Worm (Caenorhabditis elegans) whole organism, L4 larva: ENCODE results near the gene F56C9.10.

Experiments
- D1046.2 ChIP-seq: fragments of 200-800 bp; sonication (Bioruptor generic); IDR thresholded peaks from 2 replicates; pipeline ENCODE4 v1.3.6; 2022; ENCODE audit warnings: missing genetic modification characterization, missing compliant biosample characterization
- F10B5.3 ChIP-seq: sonication (generic microtip); optimal IDR thresholded peaks from 2 replicates; lab custom pipeline; 2016; ENCODE audit warnings: mild to moderate bottlenecking, missing genetic modification characterization, missing compliant biosample characterization
- F26F4.8 ChIP-seq: fragments of 200-800 bp; sonication (Bioruptor generic); conservative IDR thresholded peaks from 2 replicates; pipeline ENCODE4 v1.3.6; 2022; ENCODE audit warnings: missing genetic modification characterization, missing compliant biosample characterization
- T26A8.4 ChIP-seq: fragments of 200-800 bp; sonication (Bioruptor generic); IDR thresholded peaks from 2 replicates; pipeline ENCODE4 v1.3.6; 2022; ENCODE audit warnings: missing genetic modification characterization, missing compliant biosample characterization
- ZK337.2 ChIP-seq: fragments of 200-800 bp; sonication (Bioruptor generic); IDR thresholded peaks from 2 replicates; pipeline ENCODE4 v1.3.6; 2022; ENCODE audit warnings: missing genetic modification reagents, missing genetic modification characterization, missing compliant biosample characterization
- ama-1 ChIP-seq: fragments of 150-350 bp; optimal IDR thresholded peaks from 2 replicates; lab custom pipeline; 2014; ENCODE audit warnings: inconsistent platforms, mixed read lengths
- ceh-28 ChIP-seq: fragments of 150-350 bp; optimal IDR thresholded peaks from 2 replicates; lab custom pipeline; 2014; ENCODE audit warnings: missing biosample characterization, missing genetic modification reagents, missing genetic modification characterization
- ceh-32 ChIP-seq: sonication (generic microtip); optimal IDR thresholded peaks from 2 replicates; lab custom pipeline; 2016; ENCODE audit warnings: mild to moderate bottlenecking, missing genetic modification characterization, missing compliant biosample characterization; ENCODE audit not compliant: poor library complexity
- ceh-44 ChIP-seq: fragments of 200-800 bp; sonication (Bioruptor generic); IDR thresholded peaks from 2 replicates; pipeline ENCODE4 v1.3.6; 2022; ENCODE audit warnings: missing genetic modification reagents, missing genetic modification characterization, missing compliant biosample characterization
- ceh-62 ChIP-seq: sonication (generic microtip); optimal IDR thresholded peaks from 2 replicates; lab custom pipeline; 2017; ENCODE audit warnings: missing biosample characterization, missing genetic modification characterization
- ceh-82 ChIP-seq: sonication (generic microtip); optimal IDR thresholded peaks from 2 replicates; lab custom pipeline; 2017; ENCODE audit warnings: missing biosample characterization, missing genetic modification characterization
- cey-2 ChIP-seq: sonication (generic microtip); optimal IDR thresholded peaks from 3 replicates; lab custom pipeline; 2017; ENCODE audit warnings: missing genetic modification characterization, mild to moderate bottlenecking, missing compliant biosample characterization, antibody characterized with exemption, borderline replicate concordance; ENCODE audit not compliant: insufficient read depth
- ctbp-1 ChIP-seq: fragments of 200-800 bp; sonication (Bioruptor generic); IDR thresholded peaks from 2 replicates; pipeline ENCODE4 v1.3.6; 2022; ENCODE audit warnings: missing genetic modification reagents, missing genetic modification characterization, missing compliant biosample characterization
- daf-16 ChIP-seq, 3 experiments: sonication (generic microtip); optimal IDR thresholded peaks; 2 replicates each; lab custom pipeline; 2016 to 2017; ENCODE audit warnings: missing genetic modification characterization in 3 of 3, missing genetic modification reagents in 3 of 3, mild to moderate bottlenecking in 2 of 3, missing compliant biosample characterization in 2 of 3, missing biosample characterization in 1 of 3, moderate library complexity in 1 of 3
- daf-19 ChIP-seq: fragments of 200-800 bp; sonication (Bioruptor generic); conservative IDR thresholded peaks from 2 replicates; pipeline ENCODE4 v1.3.6; 2022; ENCODE audit warnings: missing genetic modification characterization, missing compliant biosample characterization
- daf-8 ChIP-seq: fragments of 200-800 bp; sonication (Bioruptor generic); IDR thresholded peaks from 2 replicates; pipeline ENCODE4 v1.3.6; 2022; ENCODE audit warnings: missing genetic modification characterization, missing compliant biosample characterization
- dmd-8 ChIP-seq: fragments of 200-800 bp; sonication (Bioruptor generic); IDR thresholded peaks from 2 replicates; pipeline ENCODE4 v1.3.6; 2022; ENCODE audit warnings: missing genetic modification characterization, missing compliant biosample characterization
- egl-43 ChIP-seq: fragments of 200-800 bp; sonication (Bioruptor generic); IDR thresholded peaks from 2 replicates; pipeline ENCODE4 v1.3.6; 2022; ENCODE audit warnings: missing genetic modification reagents, missing genetic modification characterization, missing compliant biosample characterization
- hlh-30 ChIP-seq: sonication (generic microtip); optimal IDR thresholded peaks from 2 replicates; lab custom pipeline; 2017; ENCODE audit warnings: antibody characterized with exemption, mild to moderate bottlenecking, missing genetic modification characterization, missing compliant biosample characterization; ENCODE audit not compliant: insufficient read depth
- hmg-1.1 ChIP-seq: fragments of 200-800 bp; sonication (Bioruptor generic); IDR thresholded peaks from 2 replicates; pipeline ENCODE4 v1.3.6; 2022; ENCODE audit warnings: missing genetic modification reagents, missing genetic modification characterization, missing compliant biosample characterization
- jun-1 ChIP-seq: fragments of 150-350 bp; optimal IDR thresholded peaks from 2 replicates; lab custom pipeline; 2014; ENCODE audit warnings: missing biosample characterization, missing genetic modification reagents, missing genetic modification characterization
- lin-15B ChIP-seq: fragments of 150-350 bp; sonication (generic microtip); optimal IDR thresholded peaks from 3 replicates; lab custom pipeline; 2014; ENCODE audit warnings: missing biosample characterization, missing genetic modification characterization
- lin-38 ChIP-seq: fragments of 200-800 bp; sonication (Bioruptor generic); IDR thresholded peaks from 2 replicates; pipeline ENCODE4 v1.3.6; 2022; ENCODE audit warnings: missing genetic modification reagents, missing genetic modification characterization, missing compliant biosample characterization
- lin-39 ChIP-seq: fragments of 150-350 bp; optimal IDR thresholded peaks from 2 replicates; lab custom pipeline; 2014; ENCODE audit warnings: missing biosample characterization, missing genetic modification reagents, missing genetic modification characterization
- lir-3 ChIP-seq: sonication (generic microtip); optimal IDR thresholded peaks from 2 replicates; lab custom pipeline; 2016; ENCODE audit warnings: mild to moderate bottlenecking, missing genetic modification characterization, missing compliant biosample characterization
- lsy-2 ChIP-seq, 2 experiments: fragments of 150-350 bp in 1 of 2; sonication (generic microtip) in 1 of 2; optimal IDR thresholded peaks; 2 replicates each; lab custom pipeline; 2014 to 2017; ENCODE audit warnings: missing biosample characterization in 2 of 2, missing genetic modification characterization in 2 of 2
- madf-5 ChIP-seq, 2 experiments: fragments of 200-800 bp; sonication (Bioruptor generic); IDR thresholded peaks; 2 replicates each; pipeline ENCODE4 v1.3.6; 2022; ENCODE audit warnings: missing compliant biosample characterization in 2 of 2, missing genetic modification characterization in 2 of 2
- mdl-1 ChIP-seq, 2 experiments: fragments of 150-350 bp in 1 of 2; sonication (generic microtip) in 1 of 2; optimal IDR thresholded peaks; 2 replicates each; lab custom pipeline; 2014 to 2017; ENCODE audit warnings: missing biosample characterization in 2 of 2, missing genetic modification characterization in 2 of 2
- mxl-2 ChIP-seq: fragments of 200-800 bp; sonication (Bioruptor generic); conservative IDR thresholded peaks from 2 replicates; pipeline ENCODE4 v1.3.6; 2022; ENCODE audit warnings: missing genetic modification reagents, missing genetic modification characterization, missing compliant biosample characterization
- mxl-3 ChIP-seq: fragments of 200-800 bp; sonication (Bioruptor generic); optimal IDR thresholded peaks from 2 replicates; lab custom pipeline; 2018; ENCODE audit warnings: mild to moderate bottlenecking, missing genetic modification characterization, missing compliant biosample characterization
- nhr-102 ChIP-seq: sonication (generic microtip); optimal IDR thresholded peaks from 2 replicates; lab custom pipeline; 2016; ENCODE audit warnings: mild to moderate bottlenecking, missing genetic modification characterization, moderate library complexity, missing compliant biosample characterization
- nhr-28 ChIP-seq: fragments of 150-350 bp; optimal IDR thresholded peaks from 2 replicates; lab custom pipeline; 2014; ENCODE audit warnings: missing biosample characterization, missing genetic modification characterization
- nhr-41 ChIP-seq: fragments of 200-800 bp; sonication (Bioruptor generic); IDR thresholded peaks from 2 replicates; pipeline ENCODE4 v1.3.6; 2022; ENCODE audit warnings: missing genetic modification reagents, missing genetic modification characterization, missing compliant biosample characterization
- nhr-42 ChIP-seq: fragments of 200-800 bp; sonication (Bioruptor generic); IDR thresholded peaks from 2 replicates; pipeline ENCODE4 v1.3.6; 2022; ENCODE audit warnings: missing genetic modification characterization, missing compliant biosample characterization
- nhr-48 ChIP-seq: sonication (generic microtip); optimal IDR thresholded peaks from 2 replicates; lab custom pipeline; 2016; ENCODE audit warnings: mild to moderate bottlenecking, missing genetic modification characterization, missing compliant biosample characterization
- rbr-2 ChIP-seq: sonication (generic microtip); optimal IDR thresholded peaks from 2 replicates; lab custom pipeline; 2016; ENCODE audit warnings: missing genotype, missing genetic modification characterization, missing compliant biosample characterization
- saeg-2 ChIP-seq: fragments of 200-800 bp; sonication (Bioruptor generic); IDR thresholded peaks from 2 replicates; pipeline ENCODE4 v1.3.6; 2022; ENCODE audit warnings: missing genetic modification reagents, missing genetic modification characterization, missing compliant biosample characterization
- sdz-12 ChIP-seq: fragments of 200-800 bp; sonication (Bioruptor generic); optimal IDR thresholded peaks from 2 replicates; lab custom pipeline; 2018; ENCODE audit warnings: mild to moderate bottlenecking, missing genetic modification characterization, missing compliant biosample characterization
- skn-1 ChIP-seq: fragments of 150-350 bp; optimal IDR thresholded peaks from 2 replicates; lab custom pipeline; 2014; ENCODE audit warnings: missing biosample characterization, missing genetic modification characterization
- snpc-1.2 ChIP-seq: fragments of 200-800 bp; sonication (Bioruptor generic); IDR thresholded peaks from 2 replicates; pipeline ENCODE4 v1.3.6; 2022; ENCODE audit warnings: missing genetic modification reagents, missing genetic modification characterization, missing compliant biosample characterization
- spr-1 ChIP-seq: sonication (generic microtip); optimal IDR thresholded peaks from 2 replicates; lab custom pipeline; 2016; ENCODE audit warnings: mild to moderate bottlenecking, missing genetic modification characterization, missing compliant biosample characterization
- spr-3 ChIP-seq: fragments of 200-800 bp; sonication (Bioruptor generic); optimal IDR thresholded peaks from 2 replicates; lab custom pipeline; 2018; ENCODE audit warnings: mild to moderate bottlenecking, missing genetic modification characterization, missing compliant biosample characterization
- tag-97 ChIP-seq: fragments of 200-800 bp; sonication (Bioruptor generic); IDR thresholded peaks from 2 replicates; pipeline ENCODE4 v1.3.6; 2022; ENCODE audit warnings: missing genetic modification characterization, missing compliant biosample characterization
- unc-130 ChIP-seq: sonication (generic microtip); optimal IDR thresholded peaks from 2 replicates; lab custom pipeline; 2016; ENCODE audit warnings: missing genetic modification reagents, missing genetic modification characterization, missing compliant biosample characterization
- unc-39 ChIP-seq: sonication (generic microtip); optimal IDR thresholded peaks from 2 replicates; lab custom pipeline; 2017; ENCODE audit warnings: missing biosample characterization, missing genetic modification characterization
- vab-7 ChIP-seq: fragments of 200-800 bp; sonication (Bioruptor generic); IDR thresholded peaks from 2 replicates; pipeline ENCODE4 v1.3.6; 2022; ENCODE audit warnings: missing genetic modification reagents, missing genetic modification characterization, missing compliant biosample characterization
- zag-1 ChIP-seq: fragments of 150-350 bp; optimal IDR thresholded peaks from 2 replicates; lab custom pipeline; 2014; ENCODE audit warnings: missing biosample characterization, missing genetic modification characterization
- zfp-2 ChIP-seq: sonication (generic microtip); optimal IDR thresholded peaks from 2 replicates; lab custom pipeline; 2016; ENCODE audit warnings: mild to moderate bottlenecking, missing genetic modification characterization, missing compliant biosample characterization
- zip-11 ChIP-seq: fragments of 200-800 bp; sonication (Bioruptor generic); IDR thresholded peaks from 2 replicates; pipeline ENCODE4 v1.3.6; 2022; ENCODE audit warnings: missing genetic modification characterization, missing compliant biosample characterization
- zip-2 ChIP-seq: fragments of 150-350 bp; optimal IDR thresholded peaks from 2 replicates; lab custom pipeline; 2014; ENCODE audit warnings: missing biosample characterization, missing genetic modification characterization
- ztf-11 ChIP-seq: fragments of 150-350 bp; optimal IDR thresholded peaks from 2 replicates; lab custom pipeline; 2014; ENCODE audit warnings: missing biosample characterization, missing genetic modification characterization
- ztf-7 ChIP-seq: fragments of 150-350 bp; optimal IDR thresholded peaks from 2 replicates; lab custom pipeline; 2014; ENCODE audit warnings: missing biosample characterization, missing genetic modification characterization

Gene F56C9.10

DNA sequence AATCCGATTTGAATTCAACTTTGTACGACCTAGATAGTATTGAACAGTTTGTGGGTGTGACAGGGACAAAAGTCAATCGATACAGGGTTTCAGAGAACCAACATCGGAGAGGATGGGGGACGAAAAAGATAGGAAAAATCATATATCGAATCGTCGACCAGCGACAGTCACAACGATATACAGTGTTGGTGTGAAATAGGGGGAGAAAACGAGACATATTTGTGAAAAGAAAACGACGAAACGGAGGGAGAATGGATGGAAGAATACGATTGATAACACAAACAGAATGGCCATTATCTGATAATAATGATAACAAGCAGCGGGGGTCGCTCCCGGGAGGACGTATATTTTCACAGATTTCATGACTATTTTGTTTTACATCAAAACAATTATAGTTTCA lies 40.3 kb upstream of the F56C9.10 start (continued):
- TF ChIP-seq ceh-32 (no peak), nhr-28 (tag; lab: Kevin White, UChicago) (peak; percentile 83), rbr-2 (tag; lab: Kevin White, UChicago) (no peak), spr-1 (tag; lab: Kevin White, UChicago) (no peak), lin-39 (no peak), lsy-2 (tag; optimal IDR thresholded peaks at IDR 0.05; lab: Kevin White, UChicago) (no peak), tag-97 (GFP tag; lab: Robert Waterston, UW) (no peak), spr-3 (GFP tag; lab: Kevin White, UChicago) (no peak), zfp-2 (tag; lab: Kevin White, UChicago) (no peak), hmg-1.1 (no peak), ceh-44 (GFP tag; lab: Robert Waterston, UW) (no peak), skn-1 (tag; lab: Kevin White, UChicago) (no peak), sdz-12 (GFP tag; lab: Kevin White, UChicago) (no peak), daf-8 (GFP tag; lab: Robert Waterston, UW) (no peak), hlh-30 (tag; lab: Kevin White, UChicago) (peak; percentile 13), F10B5.3 (tag; lab: Kevin White, UChicago) (no peak), nhr-41 (GFP tag; lab: Robert Waterston, UW) (no peak), ceh-82 (tag; lab: Kevin White, UChicago) (no peak), ztf-7 (peak; percentile 26), T26A8.4 (GFP tag; lab: Robert Waterston, UW) (peak; percentile 21), lir-3 (no peak), egl-43 (GFP tag; lab: Robert Waterston, UW) (no peak), ctbp-1 (GFP tag; lab: Robert Waterston, UW) (no peak), lin-15B (tag; lab: Kevin White, UChicago) (no peak), ama-1 (peak; percentile 3), daf-16 (GFP tag; optimal IDR thresholded peaks at IDR 0.05; lab: Kevin White, UChicago) (no peak), daf-16 (tag; optimal IDR thresholded peaks at IDR 0.05; lab: Kevin White, UChicago) (peak; percentile 71), vab-7 (GFP tag; lab: Robert Waterston, UW) (0 out of 2 replicates have a peak, but pooled peaks have one; percentile 20), lin-38 (GFP tag; lab: Robert Waterston, UW) (no peak), nhr-102 (tag; lab: Kevin White, UChicago) (no peak), nhr-48 (tag; lab: Kevin White, UChicago) (peak; percentile 21), saeg-2 (GFP tag; lab: Robert Waterston, UW) (no peak), mdl-1 (tag; optimal IDR thresholded peaks at IDR 0.05; lab: Kevin White, UChicago) (peak in 1 of 2 experiments; percentile 32), ceh-28 (no peak), mxl-3 (GFP tag; lab: Kevin White, UChicago) (peak; percentile 71), madf-5 (GFP tag; IDR thresholded peaks at IDR 0.05; lab: Robert Waterston, UW) (no peak), unc-39 (no peak), ZK337.2 (GFP tag; lab: Robert Waterston, UW) (no peak), dmd-8 (GFP tag; lab: Robert Waterston, UW) (no peak), zag-1 (no peak), D1046.2 (no peak), mxl-2 (GFP tag; lab: Robert Waterston, UW) (no peak), daf-19 (no peak), unc-130 (GFP tag; lab: Kevin White, UChicago) (no peak), jun-1 (tag; lab: Kevin White, UChicago) (no peak), snpc-1.2 (no peak), nhr-42 (GFP tag; lab: Robert Waterston, UW) (no peak), F26F4.8 (no peak), ceh-62 (tag; lab: Kevin White, UChicago) (no peak), ztf-11 (tag; lab: Kevin White, UChicago) (no peak), zip-11 (GFP tag; lab: Robert Waterston, UW) (no peak), cey-2 (tag; lab: Kevin White, UChicago) (no peak), zip-2 (tag; lab: Kevin White, UChicago) (no peak)
